Fruit fly (Drosophila melanogaster) whole organism, prepupa: ENCODE measurements around the gene CG11151.

Source experiments
- CG10631 ChIP-seq: fragments of 200-800 bp; sonication (Bioruptor generic); optimal IDR thresholded peaks from 2 replicates; lab custom pipeline; 2016; ENCODE audit warnings: missing biosample characterization, missing genetic modification characterization
- CG10669 ChIP-seq: fragments of 200-800 bp; sonication (Bioruptor generic); optimal IDR thresholded peaks from 3 replicates; lab custom pipeline; 2018; ENCODE audit warnings: missing biosample characterization, mild to moderate bottlenecking, missing genetic modification characterization, moderate library complexity
- CG11902 ChIP-seq: fragments of 200-800 bp; sonication (Bioruptor generic); optimal IDR thresholded peaks from 3 replicates; lab custom pipeline; 2016; ENCODE audit warnings: missing biosample characterization, missing genetic modification characterization
- CG15336 ChIP-seq: fragments of 200-800 bp; sonication (Bioruptor generic); IDR thresholded peaks from 2 replicates; pipeline ENCODE4 v1.3.6; 2022; ENCODE audit warnings: missing biosample characterization, missing genetic modification characterization
- CG3032 ChIP-seq: fragments of 200-800 bp; optimal IDR thresholded peaks from 2 replicates; lab custom pipeline; 2019; ENCODE audit warnings: missing biosample characterization, mild to moderate bottlenecking, missing genetic modification characterization, moderate library complexity
- CG32006 ChIP-seq: fragments of 200-800 bp; sonication (Bioruptor generic); optimal IDR thresholded peaks from 3 replicates; lab custom pipeline; 2017; ENCODE audit warnings: missing biosample characterization, mild to moderate bottlenecking, missing genetic modification characterization
- CG34406 ChIP-seq: fragments of 200-800 bp; sonication (Bioruptor generic); optimal IDR thresholded peaks from 3 replicates; lab custom pipeline; 2016; ENCODE audit warnings: missing biosample characterization, missing genetic modification characterization
- CG3919 ChIP-seq: fragments of 200-800 bp; sonication (Bioruptor generic); optimal IDR thresholded peaks from 3 replicates; lab custom pipeline; 2016; ENCODE audit warnings: missing biosample characterization, missing genetic modification characterization
- CG4318 ChIP-seq: fragments of 200-800 bp; sonication (Bioruptor generic); optimal IDR thresholded peaks from 3 replicates; lab custom pipeline; 2017; ENCODE audit warnings: missing biosample characterization, mild to moderate bottlenecking, missing genetic modification characterization
- CG6276 ChIP-seq: fragments of 200-800 bp; sonication (Bioruptor generic); optimal IDR thresholded peaks from 2 replicates; lab custom pipeline; 2017; ENCODE audit warnings: missing biosample characterization, mild to moderate bottlenecking, missing genetic modification characterization
- CG6792 ChIP-seq: fragments of 200-800 bp; sonication (Bioruptor generic); optimal IDR thresholded peaks from 3 replicates; lab custom pipeline; 2016; ENCODE audit warnings: missing biosample characterization, missing genetic modification characterization
- CG6808 ChIP-seq: fragments of 200-800 bp; sonication (Bioruptor generic); optimal IDR thresholded peaks from 3 replicates; lab custom pipeline; 2017; ENCODE audit warnings: missing biosample characterization, missing genetic modification characterization, mild to moderate bottlenecking, moderate library complexity, missing genetic modification reagents
- CG6854 ChIP-seq: fragments of 200-800 bp; sonication (Bioruptor generic); optimal IDR thresholded peaks from 2 replicates; lab custom pipeline; 2017; ENCODE audit warnings: missing biosample characterization, mild to moderate bottlenecking, missing genetic modification characterization
- CG8119 ChIP-seq: fragments of 200-800 bp; sonication (Bioruptor generic); IDR thresholded peaks from 3 replicates; pipeline ENCODE4 v1.3.6; 2022; ENCODE audit warnings: missing biosample characterization, missing genetic modification characterization
- CG8319 ChIP-seq: fragments of 200-800 bp; sonication (Bioruptor generic); optimal IDR thresholded peaks from 3 replicates; lab custom pipeline; 2016; ENCODE audit warnings: missing biosample characterization, missing genetic modification characterization
- CG8632 ChIP-seq: fragments of 200-800 bp; sonication (Bioruptor generic); optimal IDR thresholded peaks from 3 replicates; lab custom pipeline; 2016; ENCODE audit warnings: missing biosample characterization, missing genetic modification characterization
- CG9139 ChIP-seq: fragments of 200-800 bp; sonication (Bioruptor generic); optimal IDR thresholded peaks from 3 replicates; lab custom pipeline; 2017; ENCODE audit warnings: missing biosample characterization, mild to moderate bottlenecking, missing genetic modification characterization
- Eip75B ChIP-seq: fragments of 200-800 bp; sonication (Bioruptor generic); optimal IDR thresholded peaks from 3 replicates; lab custom pipeline; 2016; ENCODE audit warnings: missing biosample characterization, missing genetic modification characterization
- Eip78C ChIP-seq: fragments of 200-800 bp; sonication (Bioruptor generic); peaks from one replicate; lab custom pipeline; 2016; ENCODE audit warnings: missing biosample characterization, missing genetic modification characterization
- Eip93F ChIP-seq: fragments of 200-800 bp; sonication (Bioruptor generic); optimal IDR thresholded peaks from 2 replicates; lab custom pipeline; 2016; ENCODE audit warnings: missing biosample characterization, mild to moderate bottlenecking, missing genetic modification characterization
- Ets96B ChIP-seq: fragments of 200-800 bp; optimal IDR thresholded peaks from 2 replicates; lab custom pipeline; 2019; ENCODE audit warnings: missing biosample characterization, mild to moderate bottlenecking, missing genetic modification characterization, moderate library complexity
- Gug ChIP-seq: fragments of 200-800 bp; sonication (Bioruptor generic); IDR thresholded peaks from 2 replicates; pipeline ENCODE4 v1.3.6; 2022; ENCODE audit warnings: missing biosample characterization, missing genetic modification characterization
- Hr39 ChIP-seq: fragments of 200-800 bp; sonication (Bioruptor generic); optimal IDR thresholded peaks from 2 replicates; lab custom pipeline; 2016; ENCODE audit warnings: missing biosample characterization, missing genetic modification characterization
- Hr4 ChIP-seq: fragments of 200-800 bp; sonication (Bioruptor generic); optimal IDR thresholded peaks from 3 replicates; lab custom pipeline; 2016; ENCODE audit warnings: missing biosample characterization, missing genetic modification characterization
- Met ChIP-seq: fragments of 200-800 bp; sonication (Bioruptor generic); optimal IDR thresholded peaks from 3 replicates; lab custom pipeline; 2016; ENCODE audit warnings: missing biosample characterization, missing genetic modification characterization
- OdsH ChIP-seq: fragments of 200-800 bp; sonication (Bioruptor generic); optimal IDR thresholded peaks from 3 replicates; lab custom pipeline; 2016; ENCODE audit warnings: missing biosample characterization, missing genetic modification characterization
- Smox ChIP-seq: fragments of 200-800 bp; sonication (Bioruptor generic); optimal IDR thresholded peaks from 3 replicates; lab custom pipeline; 2016; ENCODE audit warnings: missing biosample characterization, missing genetic modification characterization
- Sox15 ChIP-seq: fragments of 200-800 bp; sonication (Bioruptor generic); optimal IDR thresholded peaks from 3 replicates; lab custom pipeline; 2016; ENCODE audit warnings: missing biosample characterization, missing genetic modification characterization
- achi ChIP-seq: fragments of 200-800 bp; sonication (Bioruptor generic); optimal IDR thresholded peaks from 3 replicates; lab custom pipeline; 2016; ENCODE audit warnings: missing biosample characterization, missing genetic modification characterization
- acj6 ChIP-seq: fragments of 200-800 bp; sonication (Bioruptor generic); optimal IDR thresholded peaks from 3 replicates; lab custom pipeline; 2016; ENCODE audit warnings: missing biosample characterization, missing genetic modification characterization
- cyc ChIP-seq: fragments of 200-800 bp; sonication (Bioruptor generic); optimal IDR thresholded peaks from 3 replicates; lab custom pipeline; 2016; ENCODE audit warnings: missing biosample characterization, missing genetic modification characterization
- dac ChIP-seq: fragments of 200-800 bp; sonication (Bioruptor generic); optimal IDR thresholded peaks from 2 replicates; lab custom pipeline; 2017; ENCODE audit warnings: missing biosample characterization, mild to moderate bottlenecking, missing genetic modification characterization
- eg ChIP-seq: fragments of 200-800 bp; sonication (Bioruptor generic); IDR thresholded peaks from 3 replicates; pipeline ENCODE4 v1.3.6; 2022; ENCODE audit warnings: missing biosample characterization, missing genetic modification characterization
- esn ChIP-seq: fragments of 200-800 bp; sonication (Bioruptor generic); optimal IDR thresholded peaks from 2 replicates; lab custom pipeline; 2016; ENCODE audit warnings: missing biosample characterization, mild to moderate bottlenecking, missing genetic modification characterization, moderate library complexity
- fkh ChIP-seq: fragments of 200-800 bp; sonication (Bioruptor generic); optimal IDR thresholded peaks from 3 replicates; lab custom pipeline; 2017; ENCODE audit warnings: missing biosample characterization, mild to moderate bottlenecking, missing genetic modification characterization, moderate library complexity
- lz ChIP-seq: fragments of 200-800 bp; sonication (Bioruptor generic); optimal IDR thresholded peaks from 3 replicates; lab custom pipeline; 2016; ENCODE audit warnings: missing biosample characterization, missing genetic modification characterization
- net ChIP-seq: fragments of 200-800 bp; sonication (Bioruptor generic); optimal IDR thresholded peaks from 3 replicates; lab custom pipeline; 2016; ENCODE audit warnings: missing biosample characterization, missing genetic modification characterization
- pdm3 ChIP-seq: fragments of 200-800 bp; sonication (Bioruptor generic); optimal IDR thresholded peaks from 3 replicates; lab custom pipeline; 2016; ENCODE audit warnings: missing biosample characterization, missing genetic modification characterization
- spab ChIP-seq: fragments of 200-800 bp; sonication (Bioruptor generic); optimal IDR thresholded peaks from 2 replicates; lab custom pipeline; 2017; ENCODE audit warnings: missing biosample characterization, mild to moderate bottlenecking, missing genetic modification characterization, missing genetic modification reagents
- ss ChIP-seq, 2 experiments: fragments of 200-800 bp; sonication (Bioruptor generic); optimal IDR thresholded peaks; 2 replicates in 1 of 2; 3 replicates in 1 of 2; lab custom pipeline; 2017 to 2018; ENCODE audit warnings: mild to moderate bottlenecking in 2 of 2, missing biosample characterization in 2 of 2, missing genetic modification characterization in 2 of 2, moderate library complexity in 1 of 2
- svp ChIP-seq: fragments of 200-800 bp; sonication (Bioruptor generic); peaks from one replicate; lab custom pipeline; 2016; ENCODE audit warnings: missing biosample characterization, missing genetic modification characterization
- topi ChIP-seq: fragments of 200-800 bp; sonication (Bioruptor generic); optimal IDR thresholded peaks from 3 replicates; lab custom pipeline; 2016; ENCODE audit warnings: missing biosample characterization, missing genetic modification characterization
- vri ChIP-seq: fragments of 200-800 bp; sonication (Bioruptor generic); optimal IDR thresholded peaks from 3 replicates; lab custom pipeline; 2016; ENCODE audit warnings: missing biosample characterization, mild to moderate bottlenecking, missing genetic modification characterization

CG11151 gene

DNA sequence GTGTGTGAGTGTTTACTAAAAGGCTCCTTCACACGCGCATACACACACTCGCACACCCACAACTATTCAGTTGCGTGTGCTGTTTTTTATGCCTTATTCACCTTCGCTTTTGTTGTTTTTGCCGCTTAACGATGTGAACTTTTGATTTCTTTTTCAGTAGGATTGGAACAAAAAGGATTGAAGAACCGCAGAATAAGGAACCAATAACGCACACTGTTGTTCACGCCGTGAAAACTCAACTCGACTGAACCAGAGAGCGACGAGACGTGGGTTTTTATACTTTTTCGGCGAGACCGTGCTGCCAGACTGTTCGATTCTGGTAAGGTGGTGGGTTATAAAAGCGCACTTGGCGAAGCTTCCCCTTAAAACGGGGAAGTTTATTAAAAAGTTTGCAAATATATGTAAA lies 15.6 kb downstream of the CG11151 start, which contains the start of gene Pdcd4 (continued):
- TF ChIP-seq CG4318 (GFP tag; lab: Kevin White, UChicago) = no peak
- TF ChIP-seq dac (GFP tag; lab: Kevin White, UChicago) = no peak
- peak; percentile 85 for TF ChIP-seq ss (GFP tag; optimal IDR thresholded peaks at IDR 0.05; lab: Kevin White, UChicago)
- TF ChIP-seq CG6276 (GFP tag; lab: Kevin White, UChicago) = peak; percentile 16
- TF ChIP-seq Eip78C (GFP tag; lab: Kevin White, UChicago) = peak; percentile 36
- TF ChIP-seq CG9139 (GFP tag; lab: Kevin White, UChicago) = peak; percentile 69
- peak; percentile 7 for TF ChIP-seq spab
- no peak for TF ChIP-seq Gug (GFP tag; lab: Robert Waterston, UW)
- TF ChIP-seq Hr4 (GFP tag; lab: Kevin White, UChicago) = no peak
- no peak for TF ChIP-seq Smox (GFP tag; lab: Kevin White, UChicago)
- peak; percentile 22 for TF ChIP-seq topi (GFP tag; lab: Kevin White, UChicago)
- TF ChIP-seq CG8632 (GFP tag; lab: Kevin White, UChicago) = no peak
- no peak for TF ChIP-seq Hr39 (GFP tag; lab: Kevin White, UChicago)

DNA sequence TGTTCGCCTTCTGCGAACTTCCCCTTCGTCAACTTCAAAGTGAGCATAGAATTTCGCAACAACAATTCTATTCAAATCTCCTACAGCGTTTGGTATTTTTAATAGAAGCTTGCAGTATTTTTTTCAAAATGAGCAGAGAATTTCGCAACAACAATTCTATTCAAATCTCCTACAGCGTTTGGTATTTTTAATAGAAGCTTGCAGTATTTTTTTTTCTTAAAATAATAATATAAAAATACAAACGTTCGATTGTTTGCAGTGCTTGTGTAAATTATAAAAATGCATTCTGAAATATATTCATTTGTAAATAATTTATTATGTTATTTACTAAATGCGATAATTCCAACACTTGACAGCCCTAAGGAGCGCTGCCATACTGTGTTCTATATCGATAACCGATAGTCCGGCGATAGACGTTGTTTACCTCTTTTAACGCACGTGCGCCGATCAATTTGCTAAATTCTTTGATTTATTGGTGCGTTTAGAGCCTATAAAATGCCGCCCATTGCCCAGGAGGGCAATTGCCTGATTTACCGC lies 17.3 kb downstream of the CG11151 start, which contains the start of the genes CG32625 and Rtc1:
TSS of gene CG32625 (minus strand) at position 51 of the 537 bp plus-strand sequence.
TSS of gene Rtc1 (plus strand) at position 404 of the 537 bp plus-strand sequence.
- TF ChIP-seq Eip93F (GFP tag; lab: Kevin White, UChicago) = no peak
- TF ChIP-seq CG32006 (GFP tag; lab: Kevin White, UChicago) = peak; percentile 1
- TF ChIP-seq fkh = peak; percentile 77
- 0 out of 3 replicates have a peak, but pooled peaks have one; percentile 21 for TF ChIP-seq CG8119 (GFP tag; lab: Robert Waterston, UW)
- no peak for TF ChIP-seq Hr4 (GFP tag; lab: Kevin White, UChicago)
- peak; percentile 46 for TF ChIP-seq OdsH
- no peak for TF ChIP-seq CG6854 (GFP tag; lab: Kevin White, UChicago)
- TF ChIP-seq esn (GFP tag; lab: Kevin White, UChicago) = peak; percentile 27
- peak; percentile 44 for TF ChIP-seq Smox (GFP tag; lab: Kevin White, UChicago)
- peak; percentile 43; the same call in 1 of the 3 replicates for TF ChIP-seq eg (GFP tag; lab: Robert Waterston, UW)
- TF ChIP-seq CG3032 (tag; lab: Kevin White, UChicago) = peak; percentile 22
- no peak for TF ChIP-seq CG6808
- TF ChIP-seq topi (GFP tag; lab: Kevin White, UChicago) = peak; percentile 19
- TF ChIP-seq acj6 (GFP tag; lab: Kevin White, UChicago) = peak; percentile 38
- TF ChIP-seq net (GFP tag; lab: Kevin White, UChicago) = no peak
- TF ChIP-seq Met = peak; percentile 41
- TF ChIP-seq CG3919 (GFP tag; lab: Kevin White, UChicago) = peak; percentile 17
- TF ChIP-seq CG6792 = peak; percentile 1
- peak; percentile 8 for TF ChIP-seq cyc (GFP tag; lab: Kevin White, UChicago)
- peak; percentile 75 for TF ChIP-seq Eip78C (GFP tag; lab: Kevin White, UChicago)
- no peak for TF ChIP-seq vri
- TF ChIP-seq Sox15 (GFP tag; lab: Kevin White, UChicago) = no peak
- TF ChIP-seq svp (GFP tag; lab: Kevin White, UChicago) = peak; percentile 55
- no peak for TF ChIP-seq dac (GFP tag; lab: Kevin White, UChicago)
- no peak for TF ChIP-seq CG8319 (GFP tag; lab: Kevin White, UChicago)
- TF ChIP-seq Hr39 (GFP tag; lab: Kevin White, UChicago) = no peak
- peak; percentile 37; the same call in 1 of the 2 replicates for TF ChIP-seq CG15336 (GFP tag; lab: Robert Waterston, UW)
- no peak for TF ChIP-seq CG34406 (GFP tag; lab: Kevin White, UChicago)
- no peak for TF ChIP-seq Eip75B (GFP tag; lab: Kevin White, UChicago)
- peak; percentile 35 for TF ChIP-seq CG10631 (GFP tag; lab: Kevin White, UChicago)
- no peak for TF ChIP-seq CG6276 (GFP tag; lab: Kevin White, UChicago)
- TF ChIP-seq pdm3 = peak; percentile 28
- TF ChIP-seq CG10669 (GFP tag; lab: Kevin White, UChicago) = peak; percentile 8
- TF ChIP-seq achi (GFP tag; lab: Kevin White, UChicago) = peak; percentile 34
- peak; percentile 13 for TF ChIP-seq Ets96B (tag; lab: Kevin White, UChicago)
- TF ChIP-seq CG11902 (GFP tag; lab: Kevin White, UChicago) = no peak
- peak; percentile 18 for TF ChIP-seq lz
- TF ChIP-seq, all 60 proteins: peak for 23
